Worm (Caenorhabditis elegans): ENCODE measurements around the gene fipr-9.

DNA sequence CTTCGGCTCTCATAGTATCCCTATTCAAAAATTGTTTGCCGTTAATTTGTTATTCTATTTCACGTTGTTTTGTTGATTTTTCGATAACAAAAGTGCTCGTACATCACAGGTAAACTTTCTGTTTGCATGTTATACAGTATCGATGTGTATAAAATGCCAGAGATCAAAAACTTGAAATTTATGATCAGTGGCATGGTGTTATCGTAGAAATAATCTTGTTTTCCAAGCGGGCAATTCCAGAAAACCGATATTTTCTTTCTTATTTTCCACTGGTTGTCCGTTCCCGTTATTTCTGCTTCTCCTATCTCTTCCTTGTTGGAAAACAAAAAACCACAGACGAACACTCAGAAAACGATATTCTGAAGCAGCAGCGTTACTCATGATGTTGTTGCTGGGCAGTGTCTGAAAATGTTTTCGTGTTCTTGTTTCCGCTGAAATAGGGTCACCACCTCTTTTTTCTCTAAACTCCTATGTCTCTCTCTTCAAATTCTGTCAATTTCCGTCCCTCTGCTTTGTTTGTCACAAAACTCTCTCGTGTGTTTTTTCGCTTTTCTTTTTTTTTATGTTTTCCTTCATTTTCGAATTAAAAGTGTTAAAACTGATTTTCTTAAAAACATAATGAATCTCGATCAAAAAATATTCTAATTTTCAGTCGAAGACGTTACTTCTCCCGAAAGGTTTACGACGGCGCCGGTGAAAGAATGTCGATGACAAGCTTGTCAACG is 27.0 kb downstream of the fipr-9 start, which contains the start of gene akt-1:
- TF ChIP-seq ceh-9 (tag; optimal IDR thresholded peaks at IDR 0.05) (no peak), tbx-7 (tag; optimal IDR thresholded peaks at IDR 0.05) (no peak), syd-9 (tag; optimal IDR thresholded peaks at IDR 0.05) (no peak), hlh-15 (tag; optimal IDR thresholded peaks at IDR 0.05) (no peak), nfya-1 (tag; optimal IDR thresholded peaks at IDR 0.05) (no peak), sox-4 (tag; optimal IDR thresholded peaks at IDR 0.05) (no peak), C08G9.2 (tag; optimal IDR thresholded peaks at IDR 0.05) (no peak), ama-1 (optimal IDR thresholded peaks at IDR 0.05) (no peak), elt-2 (tag; optimal IDR thresholded peaks at IDR 0.05) (no peak), pat-9 (tag; optimal IDR thresholded peaks at IDR 0.05) (no peak), hlh-6 (tag; optimal IDR thresholded peaks at IDR 0.05) (no peak), hlh-30 (tag; optimal IDR thresholded peaks at IDR 0.05; ENCODE audit: insufficient read depth) (no peak), gmeb-2 (tag; optimal IDR thresholded peaks at IDR 0.05) (no peak), nhr-11 (tag; optimal IDR thresholded peaks at IDR 0.05) (no peak)

Measured in whole organism, late embryonic.